Worm (Caenorhabditis elegans) whole organism, L2 larva: ENCODE results near the gene srh-211.

Source experiments
- ZK546.5 ChIP-seq: sonication (generic microtip); optimal IDR thresholded peaks from 2 replicates; lab custom pipeline; 2017; ENCODE audit warnings: missing biosample characterization, missing genetic modification characterization
- ama-1 ChIP-seq: fragments of 150-350 bp; optimal IDR thresholded peaks from 2 replicates; lab custom pipeline; 2018; ENCODE audit warnings: inconsistent platforms
- egl-27 ChIP-seq: sonication (generic microtip); optimal IDR thresholded peaks from 3 replicates; lab custom pipeline; 2017; ENCODE audit warnings: missing biosample characterization, missing genetic modification reagents, missing genetic modification characterization
- elt-1 ChIP-seq: fragments of 150-350 bp; optimal IDR thresholded peaks from 2 replicates; lab custom pipeline; 2014; ENCODE audit warnings: missing biosample characterization, missing genetic modification characterization
- fos-1 ChIP-seq: fragments of 150-350 bp; optimal IDR thresholded peaks from 2 replicates; lab custom pipeline; 2014; ENCODE audit warnings: missing biosample characterization, missing genetic modification characterization
- nhr-11 ChIP-seq: fragments of 150-350 bp; optimal IDR thresholded peaks from 2 replicates; lab custom pipeline; 2014; ENCODE audit warnings: missing biosample characterization, missing genetic modification characterization
- nhr-12 ChIP-seq: fragments of 150-350 bp; optimal IDR thresholded peaks from 2 replicates; lab custom pipeline; 2014; ENCODE audit warnings: missing biosample characterization, missing genetic modification characterization
- nhr-23 ChIP-seq: fragments of 150-350 bp; optimal IDR thresholded peaks from 2 replicates; lab custom pipeline; 2014; ENCODE audit warnings: missing biosample characterization, missing genetic modification reagents, missing genetic modification characterization
- nhr-6 ChIP-seq: fragments of 150-350 bp; optimal IDR thresholded peaks from 2 replicates; lab custom pipeline; 2014; ENCODE audit warnings: missing biosample characterization, missing genetic modification characterization
- skn-1 ChIP-seq: sonication (generic microtip); optimal IDR thresholded peaks from 2 replicates; lab custom pipeline; 2017; ENCODE audit warnings: missing biosample characterization, missing genetic modification characterization
- snpc-4 ChIP-seq: fragments of 150-350 bp; optimal IDR thresholded peaks from 2 replicates; lab custom pipeline; 2014; ENCODE audit warnings: missing biosample characterization, missing genetic modification characterization
- unc-62 ChIP-seq: fragments of 150-350 bp; optimal IDR thresholded peaks from 2 replicates; lab custom pipeline; 2014; ENCODE audit warnings: missing biosample characterization, missing genetic modification reagents, missing genetic modification characterization

DNA sequence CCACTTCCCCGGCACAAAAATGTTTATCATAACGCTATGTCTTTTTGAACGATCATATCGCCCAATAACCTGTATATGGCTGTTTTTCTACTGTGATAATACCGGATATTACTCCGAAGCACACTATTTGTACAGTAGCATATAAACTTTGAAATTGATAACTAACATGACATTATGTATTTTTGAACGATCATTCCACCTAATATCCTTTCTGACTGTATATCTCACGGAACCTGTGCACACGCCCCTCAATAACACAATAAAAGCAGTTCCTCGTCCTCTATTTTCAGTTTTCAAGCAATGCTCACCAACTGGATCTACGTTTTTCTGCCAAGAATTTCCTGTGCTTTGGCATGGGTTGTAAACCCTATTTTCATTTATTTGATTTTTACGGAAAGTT is 20.4 kb upstream of the srh-211 start, which contains the start of gene srj-40:
- TF ChIP-seq fos-1 (tag; lab: Kevin White, UChicago) (no peak), elt-1 (no peak), unc-62 (no peak), ama-1 (lab: Kevin White, UChicago) (no peak), nhr-23 (tag; lab: Kevin White, UChicago) (no peak), nhr-6 (tag; lab: Kevin White, UChicago) (no peak), egl-27 (tag; lab: Kevin White, UChicago) (no peak), nhr-12 (tag; lab: Kevin White, UChicago) (no peak), ZK546.5 (tag; lab: Kevin White, UChicago) (no peak), snpc-4 (tag; lab: Kevin White, UChicago) (no peak), nhr-11 (no peak), skn-1 (tag; lab: Kevin White, UChicago) (no peak)
